Fruit fly (Drosophila melanogaster) S2 (cell line): ENCODE results near the gene CG8319.

Source experiments
- CG8478 ChIP-seq: fragments of >200 bp; optimal IDR thresholded peaks from 2 replicates; lab custom pipeline; 2018
- CTCF ChIP-seq, 2 experiments: fragments of >200 bp; optimal IDR thresholded peaks; 2 replicates each; lab custom pipeline; 2018

DNA sequence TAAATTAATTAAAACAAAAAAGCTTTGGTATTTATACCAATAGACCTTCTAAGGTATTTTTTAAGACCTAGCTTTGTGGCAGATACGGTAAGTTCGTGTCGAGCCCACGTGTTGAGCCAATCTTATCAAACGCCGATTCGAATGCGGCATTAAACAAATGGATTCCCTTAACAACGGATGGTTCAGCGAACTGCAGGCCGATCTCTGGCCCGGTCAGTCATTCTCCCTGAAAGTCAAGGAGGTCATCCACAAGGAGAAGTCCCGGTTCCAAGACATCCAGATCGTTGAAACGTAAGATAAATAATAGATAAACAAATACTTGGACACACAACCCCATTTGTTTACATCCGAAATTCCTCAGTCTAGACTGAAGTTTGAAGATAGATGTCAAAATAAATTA is 4.4 kb downstream of the CG8319 start, which contains the start of gene SpdS:
- TF ChIP-seq CTCF (optimal IDR thresholded peaks at IDR 0.05; lab: Kevin White, UChicago) = no peak
- no peak for TF ChIP-seq CG8478 (lab: Kevin White, UChicago)
